Fruit fly (Drosophila melanogaster): Measurements from ENCODE around the gene CG9839.
A peak's percentile ranks its signal among the peaks of the same experiment; 100 is the strongest.

The CG9839 gene

dm6 chr3R:8853197-8853596, 47.6 kb upstream of the CG9839 start (continued):
- TF ChIP-seq dsf (GFP tag; optimal IDR thresholded peaks at IDR 0.05; ENCODE audit: borderline replicate concordance) (no peak), sage (GFP tag; optimal IDR thresholded peaks at IDR 0.05) (no peak)

- TF ChIP-seq Myc (optimal IDR thresholded peaks at IDR 0.05): no peak
- TF ChIP-seq Sp1 (GFP tag; optimal IDR thresholded peaks at IDR 0.05): no peak
- TF ChIP-seq CG32264 (GFP tag; optimal IDR thresholded peaks at IDR 0.05): no peak
- no peak for TF ChIP-seq psq (GFP tag; optimal IDR thresholded peaks at IDR 0.05)
- TF ChIP-seq dsf (GFP tag; optimal IDR thresholded peaks at IDR 0.05; ENCODE audit: borderline replicate concordance): no peak
- TF ChIP-seq fru (GFP tag; optimal IDR thresholded peaks at IDR 0.05): no peak
- TF ChIP-seq Rel (GFP tag; optimal IDR thresholded peaks at IDR 0.05): no peak
- TF ChIP-seq Rel (tag; optimal IDR thresholded peaks at IDR 0.05): no peak
- no peak for TF ChIP-seq Hr83 (GFP tag; optimal IDR thresholded peaks at IDR 0.05; ENCODE audit: poor library complexity, severe bottlenecking)
- TF ChIP-seq sage (GFP tag; optimal IDR thresholded peaks at IDR 0.05): no peak
- no peak for TF ChIP-seq dl (GFP tag; optimal IDR thresholded peaks at IDR 0.05; ENCODE audit: insufficient read depth in 1 of 2, partially characterized antibody in 2 of 2)
- TF ChIP-seq Hr78 (GFP tag; optimal IDR thresholded peaks at IDR 0.05): no peak
- TF ChIP-seq Jra (GFP tag; optimal IDR thresholded peaks at IDR 0.05): no peak
- TF ChIP-seq brk (GFP tag; optimal IDR thresholded peaks at IDR 0.05): no peak
- no peak for TF ChIP-seq OdsH (GFP tag; optimal IDR thresholded peaks at IDR 0.05)
These were observed 45.0 kb upstream of the CG9839 start for dm6 chr3R:8850616-8851015.

dm6 chr3R:8849373-8850228, 44.0 kb upstream of the CG9839 start:
- TF ChIP-seq Myc (optimal IDR thresholded peaks at IDR 0.05): no peak
- TF ChIP-seq HLH106 (tag; optimal IDR thresholded peaks at IDR 0.05): peak; percentile 52
- no peak for TF ChIP-seq sage (GFP tag; optimal IDR thresholded peaks at IDR 0.05)
- no peak for TF ChIP-seq CG32264 (GFP tag; optimal IDR thresholded peaks at IDR 0.05)
- TF ChIP-seq fru (GFP tag; optimal IDR thresholded peaks at IDR 0.05): peak; percentile 49
- peak; percentile 32 for TF ChIP-seq psq (GFP tag; optimal IDR thresholded peaks at IDR 0.05)
- TF ChIP-seq ey (GFP tag; optimal IDR thresholded peaks at IDR 0.05): peak; percentile 48
- peak; percentile 62 for TF ChIP-seq h (GFP tag; optimal IDR thresholded peaks at IDR 0.05)
- peak; percentile 37 for TF ChIP-seq br (GFP tag; optimal IDR thresholded peaks at IDR 0.05)
- TF ChIP-seq Sp1 (GFP tag; optimal IDR thresholded peaks at IDR 0.05): peak; percentile 5
- peak in 1 of 2 experiments; percentile 55 for TF ChIP-seq foxo (GFP tag; optimal IDR thresholded peaks at IDR 0.05)
- TF ChIP-seq Hnf4 (GFP tag; optimal IDR thresholded peaks at IDR 0.05): peak; percentile 27
- peak; percentile 51 for TF ChIP-seq OdsH (GFP tag; optimal IDR thresholded peaks at IDR 0.05)
- no peak for TF ChIP-seq Vsx2 (GFP tag; optimal IDR thresholded peaks at IDR 0.05; ENCODE audit: partially characterized antibody)
- TF ChIP-seq rgr (GFP tag; optimal IDR thresholded peaks at IDR 0.05): peak; percentile 56

dm6 chr3R:8848190-8848589, 42.6 kb upstream of the CG9839 start:
- TF ChIP-seq Dif (GFP tag; optimal IDR thresholded peaks at IDR 0.05; ENCODE audit: partially characterized antibody): no peak
- TF ChIP-seq sage (GFP tag; optimal IDR thresholded peaks at IDR 0.05): no peak
- no peak for TF ChIP-seq usp (GFP tag; optimal IDR thresholded peaks at IDR 0.05)
- TF ChIP-seq OdsH (GFP tag; optimal IDR thresholded peaks at IDR 0.05): no peak
- no peak for TF ChIP-seq Hr83 (GFP tag; optimal IDR thresholded peaks at IDR 0.05; ENCODE audit: poor library complexity, severe bottlenecking)
- TF ChIP-seq Jra (GFP tag; optimal IDR thresholded peaks at IDR 0.05): no peak
- TF ChIP-seq sv (GFP tag; optimal IDR thresholded peaks at IDR 0.05): no peak
- TF ChIP-seq lola (GFP tag; optimal IDR thresholded peaks at IDR 0.05): no peak
- TF ChIP-seq foxo (GFP tag; optimal IDR thresholded peaks at IDR 0.05): no peak
- TF ChIP-seq br (GFP tag; optimal IDR thresholded peaks at IDR 0.05): no peak
- TF ChIP-seq CG32264 (GFP tag; optimal IDR thresholded peaks at IDR 0.05): no peak
- no peak for TF ChIP-seq N (GFP tag; optimal IDR thresholded peaks at IDR 0.05)
- TF ChIP-seq pan (optimal IDR thresholded peaks at IDR 0.05): no peak
- TF ChIP-seq Hnf4 (GFP tag; optimal IDR thresholded peaks at IDR 0.05): no peak
- TF ChIP-seq h (GFP tag; optimal IDR thresholded peaks at IDR 0.05): no peak
- TF ChIP-seq ey (GFP tag; optimal IDR thresholded peaks at IDR 0.05): no peak
- no peak for TF ChIP-seq Abd-B (GFP tag; optimal IDR thresholded peaks at IDR 0.05)
- no peak for TF ChIP-seq Sp1 (GFP tag; optimal IDR thresholded peaks at IDR 0.05)
- TF ChIP-seq jim (GFP tag; optimal IDR thresholded peaks at IDR 0.05): no peak
- no peak for TF ChIP-seq woc (GFP tag; optimal IDR thresholded peaks at IDR 0.05)

All from whole organism, wandering third instar larva.